Worm (Caenorhabditis elegans): ENCODE data around the gene srh-142.

DNA sequence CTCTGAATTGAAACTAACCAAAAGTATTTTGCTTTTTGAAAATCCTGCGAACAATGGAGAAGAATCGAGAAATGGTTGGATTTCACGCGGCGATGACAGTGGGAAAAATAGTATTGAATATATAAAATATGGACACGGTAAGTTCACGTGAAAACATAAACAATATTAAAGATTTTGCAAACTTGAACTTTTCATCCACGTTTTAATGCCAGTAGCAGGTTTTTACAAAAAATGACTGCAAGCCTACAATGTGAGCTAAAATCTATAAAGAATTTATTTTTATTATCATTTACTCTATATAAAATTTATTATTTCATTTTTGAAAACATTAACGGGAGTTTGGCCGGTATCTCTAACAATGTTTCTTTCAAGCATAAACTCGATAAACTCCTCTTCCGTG, 31.3 kb downstream of the srh-142 start, which contains the start of gene F26D2.10:
- no peak for TF ChIP-seq nhr-84 (tag; optimal IDR thresholded peaks at IDR 0.05)
- no peak for TF ChIP-seq ztf-11 (tag; optimal IDR thresholded peaks at IDR 0.05)
- no peak for TF ChIP-seq skn-1 (tag; optimal IDR thresholded peaks at IDR 0.05)
- TF ChIP-seq ces-1 (GFP tag; optimal IDR thresholded peaks at IDR 0.05): no peak
- no peak for TF ChIP-seq snpc-4 (tag; optimal IDR thresholded peaks at IDR 0.05)
- TF ChIP-seq snu-23 (GFP tag; optimal IDR thresholded peaks at IDR 0.05): no peak
- TF ChIP-seq C04F5.9 (tag; optimal IDR thresholded peaks at IDR 0.05): no peak
- TF ChIP-seq isw-1 (GFP tag; IDR thresholded peaks at IDR 0.05): no peak
- TF ChIP-seq nhr-237 (tag; optimal IDR thresholded peaks at IDR 0.05): no peak

All from whole organism, L1 larva.